Fruit fly (Drosophila melanogaster) whole organism, pupa: Measurements from ENCODE around the gene CG42660.

ENCODE experiments used
- CG12605 ChIP-seq: fragments of 200-800 bp; sonication (Bioruptor generic); IDR thresholded peaks from 2 replicates; pipeline ENCODE4 v1.3.6; 2022; ENCODE audit warnings: missing biosample characterization, missing genetic modification characterization
- EcR ChIP-seq: fragments of 200-800 bp; sonication (Bioruptor generic); optimal IDR thresholded peaks from 3 replicates; lab custom pipeline; 2019; ENCODE audit warnings: missing biosample characterization, missing genetic modification characterization, mild to moderate bottlenecking, moderate library complexity, missing genetic modification reagents
- Pif1B ChIP-seq: fragments of 200-800 bp; sonication (Bioruptor generic); optimal IDR thresholded peaks from 3 replicates; lab custom pipeline; 2016; ENCODE audit warnings: missing biosample characterization, missing genetic modification characterization

dm6 chr3L:7449097-7449496 lies 16.2 kb upstream of the CG42660 start:
- TF ChIP-seq EcR (GFP tag; lab: Kevin White, UChicago), result no peak
- TF ChIP-seq Pif1B (GFP tag; lab: Kevin White, UChicago), result no peak
- no peak for TF ChIP-seq CG12605 (GFP tag; lab: Robert Waterston, UW)
